Fruit fly (Drosophila melanogaster) whole organism, prepupa: ENCODE results near the gene Pex3.

Experiments used
- CG10631 ChIP-seq: fragments of 200-800 bp; sonication (Bioruptor generic); optimal IDR thresholded peaks from 2 replicates; lab custom pipeline; 2016; ENCODE audit warnings: missing biosample characterization, missing genetic modification characterization
- CG10669 ChIP-seq: fragments of 200-800 bp; sonication (Bioruptor generic); optimal IDR thresholded peaks from 3 replicates; lab custom pipeline; 2018; ENCODE audit warnings: missing biosample characterization, mild to moderate bottlenecking, missing genetic modification characterization, moderate library complexity
- CG11294 ChIP-seq: fragments of 200-800 bp; sonication (Bioruptor generic); IDR thresholded peaks from 2 replicates; pipeline ENCODE4 v1.3.6; 2022; ENCODE audit warnings: missing biosample characterization, missing genetic modification characterization
- CG15336 ChIP-seq: fragments of 200-800 bp; sonication (Bioruptor generic); IDR thresholded peaks from 2 replicates; pipeline ENCODE4 v1.3.6; 2022; ENCODE audit warnings: missing biosample characterization, missing genetic modification characterization
- CG1621 ChIP-seq: fragments of 200-800 bp; sonication (Bioruptor generic); optimal IDR thresholded peaks from 3 replicates; lab custom pipeline; 2018; ENCODE audit warnings: missing biosample characterization, mild to moderate bottlenecking, missing genetic modification characterization
- CG16779 ChIP-seq: fragments of 200-800 bp; sonication (Bioruptor generic); optimal IDR thresholded peaks from 3 replicates; lab custom pipeline; 2017; ENCODE audit warnings: missing biosample characterization, mild to moderate bottlenecking, missing genetic modification characterization
- CG31627 ChIP-seq: fragments of 200-800 bp; sonication (Bioruptor generic); optimal IDR thresholded peaks from 3 replicates; lab custom pipeline; 2016; ENCODE audit warnings: missing biosample characterization, missing genetic modification characterization
- CG32006 ChIP-seq: fragments of 200-800 bp; sonication (Bioruptor generic); optimal IDR thresholded peaks from 3 replicates; lab custom pipeline; 2017; ENCODE audit warnings: missing biosample characterization, mild to moderate bottlenecking, missing genetic modification characterization
- CG6163 ChIP-seq: fragments of 200-800 bp; sonication (Bioruptor generic); IDR thresholded peaks from 3 replicates; pipeline ENCODE4 v1.3.6; 2022; ENCODE audit warnings: missing biosample characterization, missing genetic modification characterization
- CG6808 ChIP-seq: fragments of 200-800 bp; sonication (Bioruptor generic); optimal IDR thresholded peaks from 3 replicates; lab custom pipeline; 2017; ENCODE audit warnings: missing biosample characterization, missing genetic modification characterization, mild to moderate bottlenecking, moderate library complexity, missing genetic modification reagents
- CG6854 ChIP-seq: fragments of 200-800 bp; sonication (Bioruptor generic); optimal IDR thresholded peaks from 2 replicates; lab custom pipeline; 2017; ENCODE audit warnings: missing biosample characterization, mild to moderate bottlenecking, missing genetic modification characterization
- CG8319 ChIP-seq: fragments of 200-800 bp; sonication (Bioruptor generic); optimal IDR thresholded peaks from 3 replicates; lab custom pipeline; 2016; ENCODE audit warnings: missing biosample characterization, missing genetic modification characterization
- Eip75B ChIP-seq: fragments of 200-800 bp; sonication (Bioruptor generic); optimal IDR thresholded peaks from 3 replicates; lab custom pipeline; 2016; ENCODE audit warnings: missing biosample characterization, missing genetic modification characterization
- Eip78C ChIP-seq: fragments of 200-800 bp; sonication (Bioruptor generic); peaks from one replicate; lab custom pipeline; 2016; ENCODE audit warnings: missing biosample characterization, missing genetic modification characterization
- Ets21C ChIP-seq: fragments of 200-800 bp; sonication (Bioruptor generic); optimal IDR thresholded peaks from 3 replicates; lab custom pipeline; 2016; ENCODE audit warnings: missing biosample characterization, missing genetic modification characterization
- Ets96B ChIP-seq: fragments of 200-800 bp; optimal IDR thresholded peaks from 2 replicates; lab custom pipeline; 2019; ENCODE audit warnings: missing biosample characterization, mild to moderate bottlenecking, missing genetic modification characterization, moderate library complexity
- Gug ChIP-seq: fragments of 200-800 bp; sonication (Bioruptor generic); IDR thresholded peaks from 2 replicates; pipeline ENCODE4 v1.3.6; 2022; ENCODE audit warnings: missing biosample characterization, missing genetic modification characterization
- Hr38 ChIP-seq: sonication (Bioruptor generic); optimal IDR thresholded peaks from 2 replicates; lab custom pipeline; 2016; ENCODE audit warnings: missing biosample characterization, missing genetic modification characterization
- Hr39 ChIP-seq: fragments of 200-800 bp; sonication (Bioruptor generic); optimal IDR thresholded peaks from 2 replicates; lab custom pipeline; 2016; ENCODE audit warnings: missing biosample characterization, missing genetic modification characterization
- Hr4 ChIP-seq: fragments of 200-800 bp; sonication (Bioruptor generic); optimal IDR thresholded peaks from 3 replicates; lab custom pipeline; 2016; ENCODE audit warnings: missing biosample characterization, missing genetic modification characterization
- Lpt ChIP-seq: fragments of 200-800 bp; sonication (Bioruptor generic); optimal IDR thresholded peaks from 3 replicates; lab custom pipeline; 2016; ENCODE audit warnings: missing biosample characterization, missing genetic modification characterization
- Met ChIP-seq: fragments of 200-800 bp; sonication (Bioruptor generic); optimal IDR thresholded peaks from 3 replicates; lab custom pipeline; 2016; ENCODE audit warnings: missing biosample characterization, missing genetic modification characterization
- OdsH ChIP-seq: fragments of 200-800 bp; sonication (Bioruptor generic); optimal IDR thresholded peaks from 3 replicates; lab custom pipeline; 2016; ENCODE audit warnings: missing biosample characterization, missing genetic modification characterization
- Smox ChIP-seq: fragments of 200-800 bp; sonication (Bioruptor generic); optimal IDR thresholded peaks from 3 replicates; lab custom pipeline; 2016; ENCODE audit warnings: missing biosample characterization, missing genetic modification characterization
- Sox14 ChIP-seq: fragments of 200-800 bp; sonication (Bioruptor generic); optimal IDR thresholded peaks from 3 replicates; lab custom pipeline; 2016; ENCODE audit warnings: missing biosample characterization, missing genetic modification characterization
- Sox15 ChIP-seq: fragments of 200-800 bp; sonication (Bioruptor generic); optimal IDR thresholded peaks from 3 replicates; lab custom pipeline; 2016; ENCODE audit warnings: missing biosample characterization, missing genetic modification characterization
- acj6 ChIP-seq: fragments of 200-800 bp; sonication (Bioruptor generic); optimal IDR thresholded peaks from 3 replicates; lab custom pipeline; 2016; ENCODE audit warnings: missing biosample characterization, missing genetic modification characterization
- dac ChIP-seq: fragments of 200-800 bp; sonication (Bioruptor generic); optimal IDR thresholded peaks from 2 replicates; lab custom pipeline; 2017; ENCODE audit warnings: missing biosample characterization, mild to moderate bottlenecking, missing genetic modification characterization
- dsx ChIP-seq: fragments of 200-800 bp; optimal IDR thresholded peaks from 3 replicates; lab custom pipeline; 2019; ENCODE audit warnings: missing biosample characterization, mild to moderate bottlenecking, missing genetic modification characterization, moderate library complexity; ENCODE audit not compliant: poor library complexity, severe bottlenecking
- fd59A ChIP-seq: fragments of 200-800 bp; sonication (Bioruptor generic); optimal IDR thresholded peaks from 2 replicates; lab custom pipeline; 2017; ENCODE audit warnings: missing biosample characterization, mild to moderate bottlenecking, missing genetic modification characterization, missing genetic modification reagents
- fd85E ChIP-seq: fragments of 200-800 bp; sonication (Bioruptor generic); optimal IDR thresholded peaks from 3 replicates; lab custom pipeline; 2016; ENCODE audit warnings: missing biosample characterization, missing genetic modification characterization
- fkh ChIP-seq: fragments of 200-800 bp; sonication (Bioruptor generic); optimal IDR thresholded peaks from 3 replicates; lab custom pipeline; 2017; ENCODE audit warnings: missing biosample characterization, mild to moderate bottlenecking, missing genetic modification characterization, moderate library complexity
- net ChIP-seq: fragments of 200-800 bp; sonication (Bioruptor generic); optimal IDR thresholded peaks from 3 replicates; lab custom pipeline; 2016; ENCODE audit warnings: missing biosample characterization, missing genetic modification characterization
- pdm3 ChIP-seq: fragments of 200-800 bp; sonication (Bioruptor generic); optimal IDR thresholded peaks from 3 replicates; lab custom pipeline; 2016; ENCODE audit warnings: missing biosample characterization, missing genetic modification characterization
- spab ChIP-seq: fragments of 200-800 bp; sonication (Bioruptor generic); optimal IDR thresholded peaks from 2 replicates; lab custom pipeline; 2017; ENCODE audit warnings: missing biosample characterization, mild to moderate bottlenecking, missing genetic modification characterization, missing genetic modification reagents
- ss ChIP-seq, 2 experiments: fragments of 200-800 bp; sonication (Bioruptor generic); optimal IDR thresholded peaks; 2 replicates in 1 of 2; 3 replicates in 1 of 2; lab custom pipeline; 2017 to 2018; ENCODE audit warnings: mild to moderate bottlenecking in 2 of 2, missing biosample characterization in 2 of 2, missing genetic modification characterization in 2 of 2, moderate library complexity in 1 of 2
- svp ChIP-seq: fragments of 200-800 bp; sonication (Bioruptor generic); peaks from one replicate; lab custom pipeline; 2016; ENCODE audit warnings: missing biosample characterization, missing genetic modification characterization
- topi ChIP-seq: fragments of 200-800 bp; sonication (Bioruptor generic); optimal IDR thresholded peaks from 3 replicates; lab custom pipeline; 2016; ENCODE audit warnings: missing biosample characterization, missing genetic modification characterization

Gene Pex3

DNA sequence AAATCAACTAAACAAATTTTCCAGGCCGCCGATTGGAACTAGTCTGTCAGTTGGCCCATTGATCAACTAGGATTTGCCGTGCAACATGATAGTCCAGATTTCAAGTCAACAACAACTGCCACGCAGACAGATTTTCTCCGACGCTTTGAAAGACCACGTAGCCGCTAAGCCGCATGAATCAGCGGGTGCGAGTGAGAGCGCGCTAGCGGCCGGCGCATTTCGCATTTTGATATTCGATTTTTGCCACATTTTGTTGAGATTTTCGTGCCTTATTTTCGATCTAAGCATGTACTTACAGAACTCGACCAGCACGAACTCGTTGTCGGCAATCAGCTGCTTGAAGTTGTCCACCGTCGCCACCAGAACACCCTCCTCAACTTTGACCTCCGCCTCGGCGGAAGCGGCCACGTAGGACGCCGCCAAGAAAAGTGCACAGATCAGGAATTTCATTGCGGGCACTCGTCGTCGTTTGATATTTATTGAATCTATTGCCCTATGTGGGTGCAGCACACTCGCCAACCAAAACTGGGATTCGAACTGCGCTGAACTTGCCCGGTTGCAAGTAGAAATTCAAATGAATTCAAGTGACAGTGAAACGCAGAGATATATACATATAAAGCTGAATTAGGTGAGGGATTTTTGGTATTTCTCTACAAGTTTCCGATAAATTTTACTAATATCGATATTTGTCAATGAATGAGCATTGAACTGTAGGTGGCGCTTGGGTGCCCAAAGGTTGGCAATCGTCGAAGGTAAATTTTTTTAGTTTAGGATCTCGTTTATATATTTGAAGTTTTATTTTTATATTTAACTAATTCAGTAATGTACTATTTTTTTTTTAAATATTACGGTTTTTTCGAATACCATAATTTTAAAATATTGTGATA, 1.9 kb upstream of the Pex3 start, which contains the start of gene Pdi (continued):
- TF ChIP-seq dac (no peak), CG11294 (no peak), net (GFP tag; lab: Kevin White, UChicago) (peak; percentile 15), Gug (GFP tag; lab: Robert Waterston, UW) (no peak), acj6 (no peak), Hr38 (no peak)
- TF ChIP-seq, all 60 proteins: peak for 20

DNA sequence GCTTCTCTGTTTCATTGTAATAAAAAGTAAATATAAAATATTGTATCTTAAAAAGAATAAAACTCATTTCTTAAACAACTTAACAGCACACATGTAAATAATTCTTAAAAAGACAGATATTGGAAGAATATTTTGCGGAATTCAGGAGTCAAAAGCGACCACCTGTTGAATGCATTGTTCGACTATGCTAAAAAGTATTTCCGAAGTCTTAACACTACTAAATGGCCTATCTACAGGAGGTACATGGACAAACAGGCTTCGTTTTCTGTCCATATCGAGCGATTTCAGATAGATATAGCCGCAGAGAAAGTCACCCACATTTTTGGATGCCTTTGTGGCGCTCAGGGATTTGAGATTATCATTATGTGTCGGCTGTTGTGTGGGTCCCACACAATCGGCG, 1.0 kb upstream of the Pex3 start:
- TF ChIP-seq Eip78C (GFP tag; lab: Kevin White, UChicago): peak; percentile 23
- TF ChIP-seq CG31627: no peak

dm6 chr3L:15146643-15147187, 2.6 kb downstream of the Pex3 start, which contains the start of gene FucTA:
FucTA (plus strand) TSS chr3L:15147137.
- TF ChIP-seq CG10631 (GFP tag; lab: Kevin White, UChicago): no peak
- no peak for TF ChIP-seq Smox (GFP tag; lab: Kevin White, UChicago)
- no peak for TF ChIP-seq topi (GFP tag; lab: Kevin White, UChicago)
- TF ChIP-seq dac: no peak
- TF ChIP-seq CG31627: no peak
- no peak for TF ChIP-seq net (GFP tag; lab: Kevin White, UChicago)
- TF ChIP-seq Met: no peak
- TF ChIP-seq fkh (GFP tag; lab: Kevin White, UChicago): no peak
- TF ChIP-seq, all 60 proteins: peak for 0

DNA sequence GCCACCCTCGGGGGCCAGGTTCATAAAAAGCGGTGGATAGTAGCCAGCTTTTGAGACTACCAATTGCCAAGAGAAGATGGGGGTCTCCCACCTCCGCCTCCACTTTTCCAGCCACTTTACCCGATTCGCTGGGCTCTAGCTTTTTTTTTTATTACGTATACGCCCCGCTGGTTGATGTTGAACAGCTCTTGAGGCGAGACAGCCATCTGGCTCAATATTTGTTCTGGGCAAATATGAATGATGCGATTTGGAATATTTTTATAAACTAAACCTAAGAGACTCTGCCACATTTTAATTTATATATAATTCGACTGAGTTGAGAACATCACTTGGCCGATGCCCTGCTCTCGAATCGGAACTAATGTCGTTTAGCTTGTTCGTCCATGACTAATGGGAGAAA, 5.9 kb downstream of the Pex3 start:
- TF ChIP-seq fkh (GFP tag; lab: Kevin White, UChicago): peak; percentile 57
- no peak for TF ChIP-seq ss (GFP tag; optimal IDR thresholded peaks at IDR 0.05; lab: Kevin White, UChicago)
- no peak for TF ChIP-seq Sox14 (GFP tag; lab: Kevin White, UChicago)
- no peak for TF ChIP-seq CG32006 (GFP tag; lab: Kevin White, UChicago)

DNA sequence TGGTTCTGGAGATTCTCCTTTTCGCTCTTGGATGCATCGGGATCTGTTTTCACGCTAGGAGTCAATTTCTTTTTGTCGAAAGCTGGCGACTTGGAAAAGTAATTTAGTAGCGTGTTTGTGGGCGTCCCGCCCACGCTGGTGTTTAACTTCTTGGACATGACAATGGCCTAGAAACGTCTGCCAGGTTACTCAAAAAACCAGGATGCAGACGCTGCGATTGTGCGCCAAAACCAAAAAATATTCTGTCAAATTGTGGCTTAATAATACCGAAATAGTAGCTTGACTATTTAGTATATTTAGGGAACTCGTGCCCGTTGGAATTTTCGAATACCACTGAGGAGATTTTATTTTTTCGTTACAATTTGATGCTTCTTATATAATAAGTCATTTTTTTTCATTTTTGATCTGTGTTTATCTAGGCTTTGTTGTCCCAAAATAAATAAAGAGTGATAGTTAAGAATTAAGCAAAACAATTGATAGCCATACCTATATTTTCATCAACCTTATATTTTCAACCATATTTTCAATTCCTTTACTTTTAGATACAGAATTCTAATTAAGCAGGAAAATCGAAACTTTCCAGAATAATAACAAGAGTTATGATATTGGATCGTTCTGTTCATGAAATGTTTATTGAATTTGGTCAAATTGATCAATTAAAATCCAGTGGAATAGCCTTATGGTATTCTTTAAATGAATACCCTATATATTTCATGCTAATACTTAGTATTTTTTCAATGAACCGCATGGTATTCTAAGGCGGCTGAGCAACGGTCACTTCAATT, 14.4 kb downstream of the Pex3 start, which contains the start of the genes Msh6 and Prp31:
Gene Msh6, minus strand, starts transcription at position 233 of the 785 bp plus-strand sequence.
Gene Prp31, plus strand, starts transcription at position 771 of the 785 bp plus-strand sequence.
- TF ChIP-seq CG6163 (GFP tag; lab: Robert Waterston, UW): 0 out of 3 replicates have a peak, but pooled peaks have one; percentile 52
- TF ChIP-seq Met: no peak
- TF ChIP-seq dac: no peak
- peak; percentile 55 for TF ChIP-seq Ets21C (GFP tag; lab: Kevin White, UChicago)
- TF ChIP-seq Smox (GFP tag; lab: Kevin White, UChicago): no peak
- peak; percentile 41; the same call in 1 of the 2 replicates for TF ChIP-seq CG11294
- peak; percentile 47 for TF ChIP-seq CG8319 (GFP tag; lab: Kevin White, UChicago)
- no peak for TF ChIP-seq CG16779 (tag; lab: Kevin White, UChicago)
- TF ChIP-seq Ets96B: peak; percentile 62
- no peak for TF ChIP-seq svp
- TF ChIP-seq pdm3: no peak
- TF ChIP-seq Sox15 (GFP tag; lab: Kevin White, UChicago): peak; percentile 76
- no peak for TF ChIP-seq CG6808
- peak; percentile 19 for TF ChIP-seq fd59A (GFP tag; lab: Kevin White, UChicago)
- TF ChIP-seq net (GFP tag; lab: Kevin White, UChicago): no peak
- TF ChIP-seq ss (GFP tag; optimal IDR thresholded peaks at IDR 0.05; lab: Kevin White, UChicago): no peak
- no peak for TF ChIP-seq fkh (GFP tag; lab: Kevin White, UChicago)
- TF ChIP-seq spab (GFP tag; lab: Kevin White, UChicago): no peak
- TF ChIP-seq Hr39: peak; percentile 84
- no peak for TF ChIP-seq dsx (GFP tag; lab: Kevin White, UChicago)
- TF ChIP-seq CG10669: no peak
- TF ChIP-seq Sox14 (GFP tag; lab: Kevin White, UChicago): peak; percentile 73
- TF ChIP-seq fd85E (GFP tag; lab: Kevin White, UChicago): no peak
- TF ChIP-seq OdsH: no peak
- no peak for TF ChIP-seq Eip75B (GFP tag; lab: Kevin White, UChicago)
- TF ChIP-seq CG15336: peak; percentile 46; the same call in 1 of the 2 replicates
- peak; percentile 15; the same call in 1 of the 2 replicates for TF ChIP-seq Gug (GFP tag; lab: Robert Waterston, UW)
- no peak for TF ChIP-seq Hr4 (GFP tag; lab: Kevin White, UChicago)
- TF ChIP-seq Lpt (GFP tag; lab: Kevin White, UChicago): peak; percentile 19
- no peak for TF ChIP-seq CG6854 (GFP tag; lab: Kevin White, UChicago)
- TF ChIP-seq acj6: no peak
- no peak for TF ChIP-seq CG1621 (tag; lab: Kevin White, UChicago)
- no peak for TF ChIP-seq Eip78C (GFP tag; lab: Kevin White, UChicago)
